Worm (Caenorhabditis elegans) whole organism, young adult: ENCODE data around the gene ceh-27.

Experiments used
- B0261.1 ChIP-seq: sonication (generic microtip); optimal IDR thresholded peaks from 2 replicates; lab custom pipeline; 2016; ENCODE audit warnings: mild to moderate bottlenecking, missing genetic modification characterization, moderate library complexity, missing compliant biosample characterization
- D2030.7 ChIP-seq: fragments of 200-800 bp; sonication (Bioruptor generic); IDR thresholded peaks from 2 replicates; pipeline ENCODE4 v1.3.6; 2022; ENCODE audit warnings: missing genetic modification reagents, missing genetic modification characterization, missing compliant biosample characterization
- F23B12.7 ChIP-seq: sonication (generic microtip); optimal IDR thresholded peaks from 2 replicates; lab custom pipeline; 2017; ENCODE audit warnings: missing genetic modification characterization, mild to moderate bottlenecking, missing compliant biosample characterization, antibody characterized with exemption, moderate library complexity; ENCODE audit not compliant: insufficient read depth
- F37B4.10 ChIP-seq: fragments of 200-800 bp; sonication (Bioruptor generic); IDR thresholded peaks from 2 replicates; pipeline ENCODE4 v1.3.6; 2022; ENCODE audit warnings: missing genetic modification characterization, missing compliant biosample characterization
- F52B5.7 ChIP-seq: sonication (generic microtip); optimal IDR thresholded peaks from 2 replicates; lab custom pipeline; 2016; ENCODE audit warnings: mild to moderate bottlenecking, missing genetic modification characterization, missing compliant biosample characterization
- Y79H2A.3 ChIP-seq: fragments of 200-800 bp; sonication (Bioruptor generic); conservative IDR thresholded peaks from 2 replicates; pipeline ENCODE4 v1.3.6; 2022; ENCODE audit warnings: missing genetic modification reagents, missing genetic modification characterization, missing compliant biosample characterization
- atf-7 ChIP-seq: sonication (generic microtip); optimal IDR thresholded peaks from 2 replicates; lab custom pipeline; 2017; ENCODE audit warnings: mild to moderate bottlenecking, missing genetic modification characterization, missing compliant biosample characterization
- attf-5 ChIP-seq: fragments of 200-800 bp; sonication (Bioruptor generic); optimal IDR thresholded peaks from 2 replicates; lab custom pipeline; 2018; ENCODE audit warnings: mild to moderate bottlenecking, missing genetic modification characterization, missing compliant biosample characterization
- attf-6 ChIP-seq: fragments of 200-800 bp; sonication (Bioruptor generic); IDR thresholded peaks from 2 replicates; pipeline ENCODE4 v1.3.6; 2022; ENCODE audit warnings: missing genetic modification reagents, missing genetic modification characterization, missing compliant biosample characterization
- bed-1 ChIP-seq: fragments of 200-800 bp; sonication (Bioruptor generic); IDR thresholded peaks from 2 replicates; pipeline ENCODE4 v1.3.6; 2022; ENCODE audit warnings: missing genetic modification reagents, missing genetic modification characterization, missing compliant biosample characterization
- bed-2 ChIP-seq: fragments of 200-800 bp; sonication (Bioruptor generic); IDR thresholded peaks from 2 replicates; pipeline ENCODE4 v1.3.6; 2022; ENCODE audit warnings: missing genetic modification reagents, missing genetic modification characterization, missing compliant biosample characterization
- cebp-1 ChIP-seq, 2 experiments: fragments of 200-800 bp in 1 of 2; sonication (Bioruptor generic) in 1 of 2; sonication (generic microtip) in 1 of 2; IDR thresholded peaks in 1 of 2; optimal IDR thresholded peaks in 1 of 2; 2 replicates each; pipeline versions ENCODE4 v1.3.6 to Lab custom; 2017 to 2022; ENCODE audit warnings: missing compliant biosample characterization in 2 of 2, missing genetic modification characterization in 2 of 2, mild to moderate bottlenecking in 1 of 2, missing genetic modification reagents in 1 of 2, moderate library complexity in 1 of 2
- ceh-100 ChIP-seq: fragments of 200-800 bp; sonication (Bioruptor generic); IDR thresholded peaks from 2 replicates; pipeline ENCODE4 v1.3.6; 2022; ENCODE audit warnings: missing genetic modification reagents, missing genetic modification characterization, missing compliant biosample characterization
- ceh-27 ChIP-seq: fragments of 200-800 bp; sonication (Bioruptor generic); optimal IDR thresholded peaks from 2 replicates; lab custom pipeline; 2018; ENCODE audit warnings: mild to moderate bottlenecking, missing genetic modification characterization, moderate library complexity, missing compliant biosample characterization
- ceh-40 ChIP-seq: fragments of 200-800 bp; sonication (Bioruptor generic); IDR thresholded peaks from 2 replicates; pipeline ENCODE4 v1.3.6; 2022; ENCODE audit warnings: missing genetic modification characterization, missing compliant biosample characterization
- ceh-58 ChIP-seq: fragments of 200-800 bp; sonication (Bioruptor generic); IDR thresholded peaks from 2 replicates; pipeline ENCODE4 v1.3.6; 2022; ENCODE audit warnings: missing genetic modification characterization, missing compliant biosample characterization
- lag-1 ChIP-seq: fragments of 200-800 bp; sonication (Bioruptor generic); IDR thresholded peaks from 2 replicates; pipeline ENCODE4 v1.3.6; 2022; ENCODE audit warnings: missing genetic modification reagents, missing genetic modification characterization, missing compliant biosample characterization
- let-526 ChIP-seq: fragments of 200-800 bp; sonication (Bioruptor generic); IDR thresholded peaks from 2 replicates; pipeline ENCODE4 v1.3.6; 2022; ENCODE audit warnings: missing genetic modification reagents, missing genetic modification characterization, missing compliant biosample characterization
- let-607 ChIP-seq, 2 experiments: fragments of 200-800 bp in 1 of 2; sonication (Bioruptor generic) in 1 of 2; sonication (generic microtip) in 1 of 2; optimal IDR thresholded peaks; 2 replicates each; lab custom pipeline; 2016 to 2018; ENCODE audit warnings: mild to moderate bottlenecking in 2 of 2, missing compliant biosample characterization in 2 of 2, missing genetic modification characterization in 2 of 2, moderate library complexity in 2 of 2, missing genotype in 1 of 2
- lin-35 ChIP-seq, 3 experiments: fragments of 150-350 bp in 2 of 3; sonication (generic microtip) in 1 of 3; optimal IDR thresholded peaks; 2 replicates each; lab custom pipeline; 2014 to 2018; ENCODE audit warnings: missing biosample characterization in 3 of 3, missing genetic modification characterization in 3 of 3, missing genetic modification reagents in 3 of 3
- lin-54 ChIP-seq: fragments of 200-800 bp; sonication (Bioruptor generic); optimal IDR thresholded peaks from 2 replicates; lab custom pipeline; 2018; ENCODE audit warnings: mild to moderate bottlenecking, missing genetic modification characterization, missing compliant biosample characterization
- madf-6 ChIP-seq: fragments of 200-800 bp; sonication (Bioruptor generic); IDR thresholded peaks from 2 replicates; pipeline ENCODE4 v1.3.6; 2022; ENCODE audit warnings: missing genetic modification reagents, missing genetic modification characterization, missing compliant biosample characterization
- mes-4 ChIP-seq: sonication (generic microtip); optimal IDR thresholded peaks from 2 replicates; lab custom pipeline; 2016; ENCODE audit warnings: missing genotype, missing genetic modification characterization, missing compliant biosample characterization
- nhr-80 ChIP-seq: sonication (generic microtip); optimal IDR thresholded peaks from 2 replicates; lab custom pipeline; 2016; ENCODE audit warnings: missing genetic modification characterization, missing compliant biosample characterization
- pbrm-1 ChIP-seq: fragments of 200-800 bp; sonication (Bioruptor generic); IDR thresholded peaks from 2 replicates; pipeline ENCODE4 v1.3.6; 2022; ENCODE audit warnings: missing genetic modification reagents, missing genetic modification characterization, missing compliant biosample characterization
- rpc-1 ChIP-seq, 2 experiments: fragments of 150-350 bp in 1 of 2; sonication (generic microtip) in 1 of 2; optimal IDR thresholded peaks; 2 replicates each; lab custom pipeline; 2014 to 2018; ENCODE audit warnings: missing biosample characterization in 1 of 2, missing genetic modification characterization in 1 of 2, missing genetic modification reagents in 1 of 2, missing genotype in 1 of 2
- sdz-38 ChIP-seq: sonication (generic microtip); optimal IDR thresholded peaks from 2 replicates; lab custom pipeline; 2016; ENCODE audit warnings: missing genotype, missing genetic modification characterization, missing compliant biosample characterization
- snpc-1.3 ChIP-seq: sonication (generic microtip); optimal IDR thresholded peaks from 2 replicates; lab custom pipeline; 2017; ENCODE audit warnings: missing genetic modification characterization, mild to moderate bottlenecking, missing compliant biosample characterization, antibody characterized with exemption, moderate library complexity, missing genotype, missing genetic modification reagents; ENCODE audit not compliant: insufficient read depth
- snpc-3.4 ChIP-seq: sonication (generic microtip); optimal IDR thresholded peaks from 2 replicates; lab custom pipeline; 2017; ENCODE audit warnings: missing genetic modification characterization, mild to moderate bottlenecking, missing compliant biosample characterization, antibody characterized with exemption, moderate library complexity, missing genotype, missing genetic modification reagents
- snpc-4 ChIP-seq, 5 experiments: fragments of 150-350 bp in 1 of 5; sonication (generic microtip) in 4 of 5; optimal IDR thresholded peaks; 2 replicates each; lab custom pipeline; 2014 to 2018; ENCODE audit warnings: missing genetic modification characterization in 5 of 5, missing biosample characterization in 3 of 5, antibody characterized with exemption in 2 of 5, mild to moderate bottlenecking in 2 of 5, missing compliant biosample characterization in 2 of 5, missing genotype in 2 of 5, moderate library complexity in 2 of 5, missing genetic modification reagents in 1 of 5
- somi-1 ChIP-seq: fragments of 200-800 bp; sonication (Bioruptor generic); optimal IDR thresholded peaks from 2 replicates; lab custom pipeline; 2018; ENCODE audit warnings: mild to moderate bottlenecking, missing genetic modification characterization, missing compliant biosample characterization
- tbp1 ChIP-seq: fragments of 200-800 bp; sonication (Bioruptor generic); optimal IDR thresholded peaks from 2 replicates; lab custom pipeline; 2018; ENCODE audit warnings: mild to moderate bottlenecking, missing genetic modification characterization, missing compliant biosample characterization
- zfh-2 ChIP-seq: fragments of 200-800 bp; sonication (Bioruptor generic); conservative IDR thresholded peaks from 2 replicates; pipeline ENCODE4 v1.3.6; 2022; ENCODE audit warnings: missing genetic modification reagents, missing genetic modification characterization, missing compliant biosample characterization
- zim-3 ChIP-seq: sonication (generic microtip); optimal IDR thresholded peaks from 2 replicates; lab custom pipeline; 2017; ENCODE audit warnings: mild to moderate bottlenecking, missing genetic modification characterization, moderate library complexity, missing compliant biosample characterization
- ztf-25 ChIP-seq: fragments of 200-800 bp; sonication (Bioruptor generic); IDR thresholded peaks from 2 replicates; pipeline ENCODE4 v1.3.6; 2022; ENCODE audit warnings: missing genetic modification reagents, missing genetic modification characterization, missing compliant biosample characterization

ceh-27 gene

ce11 chrV:11660566-11660965 is 4.3 kb downstream of the ceh-27 start:
- no peak for TF ChIP-seq D2030.7 (GFP tag; lab: Robert Waterston, UW)
- no peak for TF ChIP-seq cebp-1 (GFP tag; IDR thresholded peaks at IDR 0.05; lab: Robert Waterston, UW)
- TF ChIP-seq cebp-1 (tag; optimal IDR thresholded peaks at IDR 0.05; lab: Kevin White, UChicago), result no peak
- TF ChIP-seq mes-4 (tag; lab: Kevin White, UChicago), result no peak
- TF ChIP-seq snpc-1.3, result no peak
- no peak for TF ChIP-seq ceh-27 (GFP tag; lab: Kevin White, UChicago)

ce11 chrV:11656469-11656868 is 8.4 kb downstream of the ceh-27 start:
- TF ChIP-seq lin-54 (GFP tag; lab: Kevin White, UChicago), result no peak
- TF ChIP-seq, all 124 proteins: peak for 0

- TF ChIP-seq F23B12.7 (tag; lab: Kevin White, UChicago) (no peak), attf-6 (GFP tag; lab: Robert Waterston, UW) (no peak), attf-5 (GFP tag; lab: Kevin White, UChicago) (no peak), rpc-1 (optimal IDR thresholded peaks at IDR 0.05; lab: Kevin White, UChicago) (no peak), rpc-1 (tag; optimal IDR thresholded peaks at IDR 0.05; lab: Kevin White, UChicago) (no peak), ceh-58 (GFP tag; lab: Robert Waterston, UW) (no peak), B0261.1 (tag; lab: Kevin White, UChicago) (no peak), Y79H2A.3 (no peak), sdz-38 (tag; lab: Kevin White, UChicago) (no peak), tbp1 (no peak), madf-6 (GFP tag; lab: Robert Waterston, UW) (no peak), somi-1 (GFP tag; lab: Kevin White, UChicago) (no peak), F37B4.10 (GFP tag; lab: Robert Waterston, UW) (no peak), bed-2 (GFP tag; lab: Robert Waterston, UW) (no peak), lin-35 (GFP tag; optimal IDR thresholded peaks at IDR 0.05; lab: Kevin White, UChicago) (no peak)
- TF ChIP-seq, all 124 proteins: peak for 0
Measured at ce11 chrV:11653095-11653494, 11.8 kb downstream of the ceh-27 start.

- TF ChIP-seq snpc-4 (GFP tag; optimal IDR thresholded peaks at IDR 0.05; lab: Kevin White, UChicago) (no peak), snpc-4 (tag; optimal IDR thresholded peaks at IDR 0.05; lab: Kevin White, UChicago) (no peak), bed-1 (GFP tag; lab: Robert Waterston, UW) (no peak), ceh-40 (GFP tag; lab: Robert Waterston, UW) (no peak), zfh-2 (GFP tag; lab: Robert Waterston, UW) (no peak), lag-1 (no peak), snpc-3.4 (tag; lab: Kevin White, UChicago) (no peak), zim-3 (no peak), ztf-25 (no peak), ceh-100 (no peak), nhr-80 (tag; lab: Kevin White, UChicago) (peak; percentile 96), F52B5.7 (tag; lab: Kevin White, UChicago) (no peak), let-526 (GFP tag; lab: Robert Waterston, UW) (no peak), pbrm-1 (GFP tag; lab: Robert Waterston, UW) (no peak), let-607 (tag; optimal IDR thresholded peaks at IDR 0.05; lab: Kevin White, UChicago) (peak; percentile 39 to 59), atf-7 (peak; percentile 77)
- TF ChIP-seq, all 124 proteins: peak for 3
Measured at ce11 chrV:11650720-11651119, 14.2 kb downstream of the ceh-27 start, which contains the start of gene zip-10. TSS of gene zip-10 (minus strand) at chrV:11650762.
